Worm (Caenorhabditis elegans): ENCODE data around the gene exc-5.

The exc-5 gene

ce11 chrIV:8822598-8822997 lies 9.1 kb upstream of the exc-5 start:
- TF ChIP-seq pes-1 (GFP tag; IDR thresholded peaks at IDR 0.05) (no peak), aly-1 (tag; optimal IDR thresholded peaks at IDR 0.05) (no peak), flt-1 (GFP tag; IDR thresholded peaks at IDR 0.05) (no peak), ets-7 (tag; optimal IDR thresholded peaks at IDR 0.05) (no peak), B0310.2 (tag; optimal IDR thresholded peaks at IDR 0.05) (no peak), scrt-1 (GFP tag; IDR thresholded peaks at IDR 0.05) (no peak), tbx-37 (GFP tag; conservative IDR thresholded peaks at IDR 0.05) (no peak), tbx-11 (GFP tag; IDR thresholded peaks at IDR 0.05) (no peak), ama-1 (optimal IDR thresholded peaks at IDR 0.05) (no peak), ceh-13 (GFP tag; optimal IDR thresholded peaks at IDR 0.05) (no peak), F13C5.2 (tag; optimal IDR thresholded peaks at IDR 0.05) (no peak), hmg-4 (GFP tag; optimal IDR thresholded peaks at IDR 0.05) (no peak), ceh-36 (tag; optimal IDR thresholded peaks at IDR 0.05) (no peak), tra-4 (tag; optimal IDR thresholded peaks at IDR 0.05) (no peak), hmbx-1 (tag; optimal IDR thresholded peaks at IDR 0.05) (no peak), hnd-1 (tag; optimal IDR thresholded peaks at IDR 0.05) (no peak), sea-1 (GFP tag; conservative IDR thresholded peaks at IDR 0.05) (no peak)

- TF ChIP-seq hnd-1 (tag; optimal IDR thresholded peaks at IDR 0.05) (no peak), ceh-13 (GFP tag; optimal IDR thresholded peaks at IDR 0.05) (no peak), ets-7 (tag; optimal IDR thresholded peaks at IDR 0.05) (no peak), ceh-36 (tag; optimal IDR thresholded peaks at IDR 0.05) (no peak), pes-1 (GFP tag; IDR thresholded peaks at IDR 0.05) (no peak), tra-4 (tag; optimal IDR thresholded peaks at IDR 0.05) (no peak), aly-1 (tag; optimal IDR thresholded peaks at IDR 0.05) (no peak), flt-1 (GFP tag; IDR thresholded peaks at IDR 0.05) (no peak), ama-1 (optimal IDR thresholded peaks at IDR 0.05) (no peak), sea-1 (GFP tag; conservative IDR thresholded peaks at IDR 0.05) (no peak), tbx-11 (GFP tag; IDR thresholded peaks at IDR 0.05) (no peak), scrt-1 (GFP tag; IDR thresholded peaks at IDR 0.05) (no peak), hmbx-1 (tag; optimal IDR thresholded peaks at IDR 0.05) (no peak), tbx-37 (GFP tag; conservative IDR thresholded peaks at IDR 0.05) (no peak), F13C5.2 (tag; optimal IDR thresholded peaks at IDR 0.05) (no peak), hmg-4 (GFP tag; optimal IDR thresholded peaks at IDR 0.05) (no peak)
These were observed 7.7 kb upstream of the exc-5 start, which contains the start of gene T28C6.5 for ce11 chrIV:8821147-8821546. TSS of gene T28C6.5 (plus strand) at chrIV:8821447.

ce11 chrIV:8820041-8820440 lies 6.6 kb upstream of the exc-5 start, which contains the start of gene T28C6.3:
TSS of gene T28C6.3 (plus strand) at chrIV:8820341.
- TF ChIP-seq hnd-1 (tag; optimal IDR thresholded peaks at IDR 0.05) = no peak
- TF ChIP-seq ama-1 (optimal IDR thresholded peaks at IDR 0.05) = no peak
- no peak for TF ChIP-seq sea-1 (GFP tag; conservative IDR thresholded peaks at IDR 0.05)
- TF ChIP-seq pes-1 (GFP tag; IDR thresholded peaks at IDR 0.05) = no peak
- TF ChIP-seq flt-1 (GFP tag; IDR thresholded peaks at IDR 0.05) = no peak
- TF ChIP-seq tra-4 (tag; optimal IDR thresholded peaks at IDR 0.05) = no peak
- TF ChIP-seq hmg-4 (GFP tag; optimal IDR thresholded peaks at IDR 0.05) = no peak

ce11 chrIV:8819471-8819870 lies 6.0 kb upstream of the exc-5 start:
- TF ChIP-seq B0310.2 (tag; optimal IDR thresholded peaks at IDR 0.05) (no peak), hmg-4 (GFP tag; optimal IDR thresholded peaks at IDR 0.05) (peak; percentile 49), pes-1 (GFP tag; IDR thresholded peaks at IDR 0.05) (0 out of 2 replicates have a peak, but pooled peaks have one; percentile 15)

- TF ChIP-seq ceh-13 (GFP tag; optimal IDR thresholded peaks at IDR 0.05) (no peak), ama-1 (optimal IDR thresholded peaks at IDR 0.05) (no peak), tbx-11 (GFP tag; IDR thresholded peaks at IDR 0.05) (no peak), flt-1 (GFP tag; IDR thresholded peaks at IDR 0.05) (no peak), scrt-1 (GFP tag; IDR thresholded peaks at IDR 0.05) (no peak), hmbx-1 (tag; optimal IDR thresholded peaks at IDR 0.05) (no peak), hnd-1 (tag; optimal IDR thresholded peaks at IDR 0.05) (no peak), ceh-36 (tag; optimal IDR thresholded peaks at IDR 0.05) (no peak), hmg-4 (GFP tag; optimal IDR thresholded peaks at IDR 0.05) (no peak), sea-1 (GFP tag; conservative IDR thresholded peaks at IDR 0.05) (no peak), aly-1 (tag; optimal IDR thresholded peaks at IDR 0.05) (no peak), pes-1 (GFP tag; IDR thresholded peaks at IDR 0.05) (no peak), F13C5.2 (tag; optimal IDR thresholded peaks at IDR 0.05) (no peak), tbx-37 (GFP tag; conservative IDR thresholded peaks at IDR 0.05) (no peak), tra-4 (tag; optimal IDR thresholded peaks at IDR 0.05) (no peak), ets-7 (tag; optimal IDR thresholded peaks at IDR 0.05) (no peak), B0310.2 (tag; optimal IDR thresholded peaks at IDR 0.05) (no peak)
These were observed 4.2 kb upstream of the exc-5 start, which contains the start of gene T28C6.10 for ce11 chrIV:8817639-8818038. TSS of gene T28C6.10 (plus strand) at chrIV:8817939.

ce11 chrIV:8816617-8817016 lies 3.1 kb upstream of the exc-5 start:
- TF ChIP-seq hmbx-1 (tag; optimal IDR thresholded peaks at IDR 0.05) = no peak
- no peak for TF ChIP-seq F13C5.2 (tag; optimal IDR thresholded peaks at IDR 0.05)
- TF ChIP-seq aly-1 (tag; optimal IDR thresholded peaks at IDR 0.05) = no peak
- no peak for TF ChIP-seq ets-7 (tag; optimal IDR thresholded peaks at IDR 0.05)
- no peak for TF ChIP-seq scrt-1 (GFP tag; IDR thresholded peaks at IDR 0.05)
- TF ChIP-seq B0310.2 (tag; optimal IDR thresholded peaks at IDR 0.05) = no peak
- no peak for TF ChIP-seq hmg-4 (GFP tag; optimal IDR thresholded peaks at IDR 0.05)
- TF ChIP-seq tbx-11 (GFP tag; IDR thresholded peaks at IDR 0.05) = no peak
- no peak for TF ChIP-seq flt-1 (GFP tag; IDR thresholded peaks at IDR 0.05)
- no peak for TF ChIP-seq tra-4 (tag; optimal IDR thresholded peaks at IDR 0.05)
- no peak for TF ChIP-seq ceh-36 (tag; optimal IDR thresholded peaks at IDR 0.05)
- TF ChIP-seq ama-1 (optimal IDR thresholded peaks at IDR 0.05) = no peak
- no peak for TF ChIP-seq sea-1 (GFP tag; conservative IDR thresholded peaks at IDR 0.05)
- TF ChIP-seq tbx-37 (GFP tag; conservative IDR thresholded peaks at IDR 0.05) = no peak
- no peak for TF ChIP-seq ceh-13 (GFP tag; optimal IDR thresholded peaks at IDR 0.05)
- TF ChIP-seq hnd-1 (tag; optimal IDR thresholded peaks at IDR 0.05) = no peak
- no peak for TF ChIP-seq pes-1 (GFP tag; IDR thresholded peaks at IDR 0.05)

- no peak for TF ChIP-seq tra-4 (tag; optimal IDR thresholded peaks at IDR 0.05)
- TF ChIP-seq pes-1 (GFP tag; IDR thresholded peaks at IDR 0.05) = no peak
- no peak for TF ChIP-seq hmg-4 (GFP tag; optimal IDR thresholded peaks at IDR 0.05)
- no peak for TF ChIP-seq ama-1 (optimal IDR thresholded peaks at IDR 0.05)
- TF ChIP-seq aly-1 (tag; optimal IDR thresholded peaks at IDR 0.05) = no peak
- no peak for TF ChIP-seq hmbx-1 (tag; optimal IDR thresholded peaks at IDR 0.05)
- no peak for TF ChIP-seq B0310.2 (tag; optimal IDR thresholded peaks at IDR 0.05)
- TF ChIP-seq scrt-1 (GFP tag; IDR thresholded peaks at IDR 0.05) = no peak
- TF ChIP-seq sea-1 (GFP tag; conservative IDR thresholded peaks at IDR 0.05) = no peak
- no peak for TF ChIP-seq ceh-36 (tag; optimal IDR thresholded peaks at IDR 0.05)
- no peak for TF ChIP-seq tbx-11 (GFP tag; IDR thresholded peaks at IDR 0.05)
These were observed 2.6 kb upstream of the exc-5 start, which contains the start of gene grsp-2 for ce11 chrIV:8816029-8816428. TSS of gene grsp-2 (plus strand) at chrIV:8816329.
